Worm (Caenorhabditis elegans) whole organism, L4/young adult: ENCODE results near the gene ZC477.3.

Source experiments
- W03F9.2 ChIP-seq: fragments of 150-350 bp; optimal IDR thresholded peaks from 2 replicates; lab custom pipeline; 2014; ENCODE audit warnings: missing biosample characterization, missing genetic modification characterization
- him-1 ChIP-seq: sonication (generic microtip); optimal IDR thresholded peaks from 2 replicates; lab custom pipeline; 2016; ENCODE audit warnings: missing genotype, missing genetic modification reagents, missing genetic modification characterization, missing compliant biosample characterization

DNA sequence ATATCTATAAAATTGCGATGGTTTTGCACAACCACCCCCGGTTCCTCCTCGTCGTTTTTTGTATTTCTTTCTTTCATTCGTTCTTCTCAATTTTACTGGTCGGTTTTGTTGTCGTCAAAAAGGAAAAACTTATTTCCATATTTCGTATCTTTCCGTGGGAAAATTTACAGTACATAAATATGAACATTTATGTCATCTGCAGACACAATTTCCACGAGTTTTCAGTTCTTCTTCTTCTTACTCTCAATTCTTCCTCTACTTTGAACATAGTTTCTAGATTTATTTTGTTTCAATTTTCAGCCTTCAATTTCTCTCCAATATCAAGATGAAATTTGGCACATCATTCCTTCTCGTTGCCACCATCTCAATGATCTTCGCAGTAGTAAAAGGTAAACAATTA, 22.1 kb upstream of the ZC477.3 start, which contains the start of gene Y43B11AR.1:
- TF ChIP-seq him-1 (tag; lab: Kevin White, UChicago) (no peak), W03F9.2 (tag; lab: Kevin White, UChicago) (no peak)
